Worm (Caenorhabditis elegans) whole organism, late embryonic: ENCODE measurements around the gene clec-240.

Source experiments
- ahr-1 ChIP-seq: sonication (generic microtip); optimal IDR thresholded peaks from 2 replicates; lab custom pipeline; 2016; ENCODE audit warnings: missing genetic modification characterization, missing compliant biosample characterization
- ama-1 ChIP-seq: fragments of 150-350 bp; optimal IDR thresholded peaks from 2 replicates; lab custom pipeline; 2014
- ceh-22 ChIP-seq: sonication (generic microtip); optimal IDR thresholded peaks from 2 replicates; lab custom pipeline; 2017; ENCODE audit warnings: missing biosample characterization, missing genetic modification characterization
- ceh-9 ChIP-seq: sonication (generic microtip); optimal IDR thresholded peaks from 2 replicates; lab custom pipeline; 2016; ENCODE audit warnings: mild to moderate bottlenecking, missing genetic modification characterization, inconsistent platforms, missing compliant biosample characterization
- dmd-4 ChIP-seq: sonication (generic microtip); optimal IDR thresholded peaks from 2 replicates; lab custom pipeline; 2016; ENCODE audit warnings: borderline replicate concordance, missing genetic modification characterization, missing compliant biosample characterization
- ets-4 ChIP-seq: sonication (generic microtip); optimal IDR thresholded peaks from 2 replicates; lab custom pipeline; 2016; ENCODE audit warnings: missing genetic modification characterization, missing compliant biosample characterization
- eyg-1 ChIP-seq: sonication (generic microtip); optimal IDR thresholded peaks from 2 replicates; lab custom pipeline; 2016; ENCODE audit warnings: missing genotype, missing genetic modification characterization, missing compliant biosample characterization
- fax-1 ChIP-seq: sonication (generic microtip); optimal IDR thresholded peaks from 2 replicates; lab custom pipeline; 2016; ENCODE audit warnings: missing genotype, missing genetic modification characterization, missing compliant biosample characterization
- hlh-6 ChIP-seq: sonication (generic microtip); optimal IDR thresholded peaks from 2 replicates; lab custom pipeline; 2016; ENCODE audit warnings: missing genotype, missing genetic modification characterization, missing compliant biosample characterization
- pax-1 ChIP-seq: fragments of 150-350 bp; optimal IDR thresholded peaks from 2 replicates; lab custom pipeline; 2014; ENCODE audit warnings: missing biosample characterization, missing genetic modification characterization
- sdc-2 ChIP-seq: sonication (generic microtip); optimal IDR thresholded peaks from 2 replicates; lab custom pipeline; 2016; ENCODE audit warnings: missing genotype, missing genetic modification characterization, missing compliant biosample characterization
- tbx-2 ChIP-seq: sonication (generic microtip); optimal IDR thresholded peaks from 2 replicates; lab custom pipeline; 2016; ENCODE audit warnings: missing genetic modification characterization, missing compliant biosample characterization
- unc-55 ChIP-seq: sonication (generic microtip); optimal IDR thresholded peaks from 2 replicates; lab custom pipeline; 2017; ENCODE audit warnings: missing biosample characterization, missing genetic modification reagents, missing genetic modification characterization
- unc-86 ChIP-seq: sonication (generic microtip); optimal IDR thresholded peaks from 2 replicates; lab custom pipeline; 2016; ENCODE audit warnings: missing genetic modification characterization, missing compliant biosample characterization

DNA sequence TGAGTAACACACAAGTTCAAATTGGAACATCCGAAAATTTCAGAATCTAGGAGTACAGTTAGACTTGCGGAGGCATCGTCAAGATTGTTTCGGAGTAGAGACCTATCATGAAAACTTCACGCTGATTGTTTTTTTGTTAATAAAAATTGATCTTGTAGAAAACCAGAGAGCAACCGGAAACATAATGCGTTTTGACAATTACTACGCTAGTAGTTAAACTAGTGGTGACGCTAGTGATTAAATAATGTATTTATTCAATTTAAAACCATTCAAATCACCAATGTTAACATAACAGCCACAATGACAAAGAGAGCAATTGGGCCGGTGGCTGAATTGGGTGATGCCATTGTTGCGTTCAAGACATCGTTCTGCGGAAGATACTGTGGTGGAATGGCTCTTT, 9.9 kb downstream of the clec-240 start, which contains the start of gene F49H6.17:
- TF ChIP-seq fax-1 (tag; lab: Kevin White, UChicago), result no peak
- no peak for TF ChIP-seq tbx-2 (tag; lab: Kevin White, UChicago)
- no peak for TF ChIP-seq ceh-9
- no peak for TF ChIP-seq unc-55 (GFP tag; lab: Kevin White, UChicago)
- TF ChIP-seq dmd-4 (tag; lab: Kevin White, UChicago), result no peak
- TF ChIP-seq pax-1 (tag; lab: Kevin White, UChicago), result no peak
- no peak for TF ChIP-seq ceh-22
- no peak for TF ChIP-seq hlh-6 (tag; lab: Kevin White, UChicago)
- TF ChIP-seq ets-4 (tag; lab: Kevin White, UChicago), result no peak
- TF ChIP-seq ahr-1, result no peak
- no peak for TF ChIP-seq eyg-1
- no peak for TF ChIP-seq sdc-2
- TF ChIP-seq unc-86, result no peak
- TF ChIP-seq ama-1 (lab: Kevin White, UChicago), result no peak
